Worm (Caenorhabditis elegans): ENCODE results near the gene C17B7.8.

The C17B7.8 gene

ce11 chrV:3276184-3276583 is 47.9 kb downstream of the C17B7.8 start:
- TF ChIP-seq ztf-23 (GFP tag; IDR thresholded peaks at IDR 0.05): no peak
- no peak for TF ChIP-seq T22C8.4 (GFP tag; IDR thresholded peaks at IDR 0.05)
- TF ChIP-seq med-1 (GFP tag; optimal IDR thresholded peaks at IDR 0.05; ENCODE audit: insufficient read depth): no peak
- no peak for TF ChIP-seq ztf-29 (GFP tag; IDR thresholded peaks at IDR 0.05)
- TF ChIP-seq cog-1 (tag; optimal IDR thresholded peaks at IDR 0.05): no peak
- no peak for TF ChIP-seq flt-1 (GFP tag; IDR thresholded peaks at IDR 0.05)
- TF ChIP-seq ref-1 (GFP tag; conservative IDR thresholded peaks at IDR 0.05): no peak
- no peak for TF ChIP-seq tab-1 (GFP tag; IDR thresholded peaks at IDR 0.05)

- TF ChIP-seq med-1 (GFP tag; optimal IDR thresholded peaks at IDR 0.05; ENCODE audit: insufficient read depth): no peak
- TF ChIP-seq klf-2 (GFP tag; conservative IDR thresholded peaks at IDR 0.05): no peak
- no peak for TF ChIP-seq tab-1 (GFP tag; IDR thresholded peaks at IDR 0.05)
- TF ChIP-seq cog-1 (tag; optimal IDR thresholded peaks at IDR 0.05): no peak
- no peak for TF ChIP-seq ztf-29 (GFP tag; IDR thresholded peaks at IDR 0.05)
- no peak for TF ChIP-seq T22C8.4 (GFP tag; IDR thresholded peaks at IDR 0.05)
- no peak for TF ChIP-seq ref-1 (GFP tag; conservative IDR thresholded peaks at IDR 0.05)
- TF ChIP-seq flt-1 (GFP tag; IDR thresholded peaks at IDR 0.05): no peak
- TF ChIP-seq ztf-23 (GFP tag; IDR thresholded peaks at IDR 0.05): no peak
Measured at ce11 chrV:3275033-3275432, 49.0 kb downstream of the C17B7.8 start, which contains the start of gene T28A11.3. T28A11.3 (plus strand) TSS chrV:3275333.

ce11 chrV:3273577-3274100 is 50.4 kb downstream of the C17B7.8 start, which contains the start of gene T28A11.4:
T28A11.4 (plus strand) TSS chrV:3274050.
- TF ChIP-seq tab-1 (GFP tag; IDR thresholded peaks at IDR 0.05) (no peak), med-1 (GFP tag; optimal IDR thresholded peaks at IDR 0.05; ENCODE audit: insufficient read depth) (no peak)

- TF ChIP-seq tab-1 (GFP tag; IDR thresholded peaks at IDR 0.05) (no peak), cog-1 (tag; optimal IDR thresholded peaks at IDR 0.05) (no peak), ref-1 (GFP tag; conservative IDR thresholded peaks at IDR 0.05) (no peak), med-1 (GFP tag; optimal IDR thresholded peaks at IDR 0.05; ENCODE audit: insufficient read depth) (no peak), klf-2 (GFP tag; conservative IDR thresholded peaks at IDR 0.05) (no peak), ztf-29 (GFP tag; IDR thresholded peaks at IDR 0.05) (no peak), flt-1 (GFP tag; IDR thresholded peaks at IDR 0.05) (no peak), ztf-23 (GFP tag; IDR thresholded peaks at IDR 0.05) (no peak), T22C8.4 (GFP tag; IDR thresholded peaks at IDR 0.05) (no peak)
Measured at ce11 chrV:3273156-3273555, 50.9 kb downstream of the C17B7.8 start, which contains the start of gene T28A11.20. T28A11.20 (minus strand) TSS chrV:3273256.

Measured in whole organism, midembryonic.